Worm (Caenorhabditis elegans) whole organism, L2 larva: Measurements from ENCODE around the gene Y57A10A.2.

Experiments
- C34F6.9 ChIP-seq: fragments of 150-350 bp; optimal IDR thresholded peaks from 2 replicates; lab custom pipeline; 2014; ENCODE audit warnings: missing biosample characterization, missing genetic modification characterization
- F13H6.1 ChIP-seq: sonication (generic microtip); optimal IDR thresholded peaks from 2 replicates; lab custom pipeline; 2016; ENCODE audit warnings: missing genetic modification characterization, missing compliant biosample characterization
- R02D3.7 ChIP-seq: fragments of 150-350 bp; optimal IDR thresholded peaks from 2 replicates; lab custom pipeline; 2014; ENCODE audit warnings: missing biosample characterization, missing genetic modification characterization
- alr-1 ChIP-seq: fragments of 150-350 bp; optimal IDR thresholded peaks from 2 replicates; lab custom pipeline; 2014; ENCODE audit warnings: missing biosample characterization, missing genetic modification characterization
- ama-1 ChIP-seq: fragments of 150-350 bp; optimal IDR thresholded peaks from 2 replicates; lab custom pipeline; 2018; ENCODE audit warnings: inconsistent platforms
- blmp-1 ChIP-seq: sonication (generic microtip); optimal IDR thresholded peaks from 2 replicates; lab custom pipeline; 2017; ENCODE audit warnings: missing genetic modification characterization, mild to moderate bottlenecking, missing compliant biosample characterization, antibody characterized with exemption, moderate library complexity; ENCODE audit not compliant: insufficient read depth
- ceh-16 ChIP-seq: fragments of 150-350 bp; optimal IDR thresholded peaks from 2 replicates; lab custom pipeline; 2014; ENCODE audit warnings: missing biosample characterization, missing genetic modification characterization
- ceh-82 ChIP-seq: fragments of 150-350 bp; optimal IDR thresholded peaks from 2 replicates; lab custom pipeline; 2014; ENCODE audit warnings: missing biosample characterization, missing genetic modification characterization
- crh-2 ChIP-seq: sonication (generic microtip); optimal IDR thresholded peaks from 2 replicates; lab custom pipeline; 2017; ENCODE audit warnings: missing biosample characterization, missing genetic modification characterization
- egl-27 ChIP-seq: sonication (generic microtip); optimal IDR thresholded peaks from 3 replicates; lab custom pipeline; 2017; ENCODE audit warnings: missing biosample characterization, missing genetic modification reagents, missing genetic modification characterization
- elt-3 ChIP-seq: sonication (generic microtip); optimal IDR thresholded peaks from 2 replicates; lab custom pipeline; 2017; ENCODE audit warnings: missing biosample characterization, missing genetic modification characterization
- fos-1 ChIP-seq: fragments of 150-350 bp; optimal IDR thresholded peaks from 2 replicates; lab custom pipeline; 2014; ENCODE audit warnings: missing biosample characterization, missing genetic modification characterization
- gmeb-1 ChIP-seq: fragments of 150-350 bp; optimal IDR thresholded peaks from 2 replicates; lab custom pipeline; 2014; ENCODE audit warnings: missing biosample characterization, missing genetic modification characterization
- lin-11 ChIP-seq: fragments of 150-350 bp; sonication (generic microtip); optimal IDR thresholded peaks from 2 replicates; lab custom pipeline; 2014; ENCODE audit warnings: missing biosample characterization, missing genetic modification characterization, inconsistent platforms, mixed read lengths
- lin-13 ChIP-seq: fragments of 150-350 bp; optimal IDR thresholded peaks from 2 replicates; lab custom pipeline; 2014; ENCODE audit warnings: missing biosample characterization, missing genetic modification reagents, missing genetic modification characterization
- lin-39 ChIP-seq: fragments of 150-350 bp; optimal IDR thresholded peaks from 2 replicates; lab custom pipeline; 2014; ENCODE audit warnings: missing biosample characterization, missing genetic modification reagents, missing genetic modification characterization
- lsy-2 ChIP-seq, 2 experiments: fragments of 150-350 bp in 1 of 2; sonication (generic microtip) in 1 of 2; optimal IDR thresholded peaks; 2 replicates each; lab custom pipeline; 2014 to 2017; ENCODE audit warnings: missing biosample characterization in 2 of 2, missing genetic modification characterization in 2 of 2
- mab-5 ChIP-seq: fragments of 150-350 bp; optimal IDR thresholded peaks from 2 replicates; lab custom pipeline; 2014; ENCODE audit warnings: missing biosample characterization, missing genetic modification characterization
- mbf-1 ChIP-seq: sonication (generic microtip); optimal IDR thresholded peaks from 2 replicates; lab custom pipeline; 2017; ENCODE audit warnings: missing biosample characterization, missing genetic modification characterization
- mdl-1 ChIP-seq, 2 experiments: fragments of 150-350 bp in 1 of 2; sonication (generic microtip) in 1 of 2; optimal IDR thresholded peaks; 2 replicates each; lab custom pipeline; 2017; ENCODE audit warnings: missing biosample characterization in 2 of 2, missing genetic modification characterization in 2 of 2
- nhr-10 ChIP-seq: sonication (generic microtip); optimal IDR thresholded peaks from 2 replicates; lab custom pipeline; 2017; ENCODE audit warnings: missing biosample characterization, missing genetic modification characterization
- nhr-11 ChIP-seq: fragments of 150-350 bp; optimal IDR thresholded peaks from 2 replicates; lab custom pipeline; 2014; ENCODE audit warnings: missing biosample characterization, missing genetic modification characterization
- nhr-12 ChIP-seq: fragments of 150-350 bp; optimal IDR thresholded peaks from 2 replicates; lab custom pipeline; 2014; ENCODE audit warnings: missing biosample characterization, missing genetic modification characterization
- nhr-129 ChIP-seq: fragments of 150-350 bp; optimal IDR thresholded peaks from 2 replicates; lab custom pipeline; 2014; ENCODE audit warnings: missing biosample characterization, missing genetic modification characterization
- nhr-21 ChIP-seq: fragments of 150-350 bp; optimal IDR thresholded peaks from 2 replicates; lab custom pipeline; 2014; ENCODE audit warnings: missing biosample characterization, missing genetic modification characterization
- nhr-23 ChIP-seq: fragments of 150-350 bp; optimal IDR thresholded peaks from 2 replicates; lab custom pipeline; 2014; ENCODE audit warnings: missing biosample characterization, missing genetic modification reagents, missing genetic modification characterization
- nhr-237 ChIP-seq: fragments of 150-350 bp; optimal IDR thresholded peaks from 2 replicates; lab custom pipeline; 2014; ENCODE audit warnings: missing biosample characterization, missing genetic modification characterization
- nhr-25 ChIP-seq: fragments of 150-350 bp; sonication (generic microtip); optimal IDR thresholded peaks from 3 replicates; lab custom pipeline; 2014; ENCODE audit warnings: missing biosample characterization, missing genetic modification characterization
- nhr-6 ChIP-seq: fragments of 150-350 bp; optimal IDR thresholded peaks from 2 replicates; lab custom pipeline; 2014; ENCODE audit warnings: missing biosample characterization, missing genetic modification characterization
- sem-4 ChIP-seq: fragments of 150-350 bp; optimal IDR thresholded peaks from 2 replicates; lab custom pipeline; 2014; ENCODE audit warnings: missing biosample characterization, missing genetic modification reagents, missing genetic modification characterization
- skn-1 ChIP-seq: sonication (generic microtip); optimal IDR thresholded peaks from 2 replicates; lab custom pipeline; 2017; ENCODE audit warnings: missing biosample characterization, missing genetic modification characterization
- sma-3 ChIP-seq: sonication (generic microtip); optimal IDR thresholded peaks from 2 replicates; lab custom pipeline; 2016; ENCODE audit warnings: missing genetic modification reagents, missing genetic modification characterization, missing compliant biosample characterization
- sma-9 ChIP-seq, 2 experiments: fragments of 150-350 bp in 1 of 2; sonication (generic microtip) in 1 of 2; optimal IDR thresholded peaks; 2 replicates each; lab custom pipeline; 2014 to 2016; ENCODE audit warnings: missing genetic modification characterization in 2 of 2, mild to moderate bottlenecking in 1 of 2, missing biosample characterization in 1 of 2, missing compliant biosample characterization in 1 of 2, missing genetic modification reagents in 1 of 2, moderate library complexity in 1 of 2
- snpc-4 ChIP-seq: fragments of 150-350 bp; optimal IDR thresholded peaks from 2 replicates; lab custom pipeline; 2014; ENCODE audit warnings: missing biosample characterization, missing genetic modification characterization
- unc-55 ChIP-seq: fragments of 150-350 bp; sonication (generic microtip); optimal IDR thresholded peaks from 3 replicates; lab custom pipeline; 2014; ENCODE audit warnings: missing biosample characterization, missing genetic modification reagents, missing genetic modification characterization
- unc-62 ChIP-seq: fragments of 150-350 bp; optimal IDR thresholded peaks from 2 replicates; lab custom pipeline; 2014; ENCODE audit warnings: missing biosample characterization, missing genetic modification reagents, missing genetic modification characterization
- ztf-1 ChIP-seq: fragments of 200-800 bp; sonication (Bioruptor generic); conservative IDR thresholded peaks from 2 replicates; pipeline ENCODE4 v1.3.6; 2022; ENCODE audit warnings: missing genetic modification characterization, missing compliant biosample characterization
- ztf-4 ChIP-seq: fragments of 150-350 bp; optimal IDR thresholded peaks from 2 replicates; lab custom pipeline; 2014; ENCODE audit warnings: missing biosample characterization, missing genetic modification characterization

Y57A10A.2 gene

DNA sequence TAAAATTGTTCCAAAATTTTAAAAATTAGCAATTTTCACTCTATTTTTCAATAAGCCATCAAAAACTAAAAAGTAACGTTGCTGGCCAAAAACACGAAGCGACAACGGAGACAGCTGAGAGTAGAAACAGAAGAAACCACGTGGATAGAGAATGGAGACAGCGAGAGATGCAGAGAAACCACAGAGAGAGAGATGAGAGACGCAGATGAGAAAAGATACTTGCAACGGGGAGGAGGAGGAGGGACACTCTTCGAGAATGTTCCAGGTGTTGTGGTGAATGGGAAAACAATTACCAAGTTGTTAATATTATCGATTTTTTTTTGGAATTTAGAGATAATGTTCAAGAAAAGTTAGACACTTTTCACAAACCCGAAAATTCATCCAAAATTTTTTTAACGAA is 45.1 kb upstream of the Y57A10A.2 start (continued):
- no peak for TF ChIP-seq alr-1 (tag; lab: Kevin White, UChicago)
- TF ChIP-seq mab-5 (tag; lab: Kevin White, UChicago): peak; percentile 85
- TF ChIP-seq skn-1: peak; percentile 71
- TF ChIP-seq crh-2 (tag; lab: Kevin White, UChicago): peak; percentile 99
- no peak for TF ChIP-seq nhr-11 (tag; lab: Kevin White, UChicago)
- TF ChIP-seq snpc-4: peak; percentile 86
- TF ChIP-seq nhr-23 (tag; lab: Kevin White, UChicago): no peak
- TF ChIP-seq nhr-12 (tag; lab: Kevin White, UChicago): peak; percentile 32
- TF ChIP-seq nhr-6 (tag; lab: Kevin White, UChicago): peak; percentile 94

- TF ChIP-seq sem-4 (tag; lab: Kevin White, UChicago) (peak; percentile 22), egl-27 (peak; percentile 56), nhr-129 (tag; lab: Kevin White, UChicago) (peak; percentile 62), nhr-6 (tag; lab: Kevin White, UChicago) (peak; percentile 35), alr-1 (tag; lab: Kevin White, UChicago) (no peak), ztf-4 (no peak), snpc-4 (peak; percentile 64), unc-55 (GFP tag; lab: Kevin White, UChicago) (peak; percentile 93), sma-3 (peak; percentile 18), ceh-82 (no peak), sma-9 (GFP tag; optimal IDR thresholded peaks at IDR 0.05; lab: Kevin White, UChicago) (no peak), sma-9 (tag; optimal IDR thresholded peaks at IDR 0.05; lab: Kevin White, UChicago) (no peak), ama-1 (lab: Kevin White, UChicago) (no peak), crh-2 (tag; lab: Kevin White, UChicago) (peak; percentile 68), skn-1 (no peak), blmp-1 (tag; lab: Kevin White, UChicago) (no peak), lin-39 (no peak), ztf-1 (GFP tag; lab: Robert Waterston, UW) (no peak), C34F6.9 (tag; lab: Kevin White, UChicago) (peak; percentile 90), R02D3.7 (tag; lab: Kevin White, UChicago) (peak; percentile 25), nhr-10 (no peak), nhr-25 (tag; lab: Kevin White, UChicago) (peak; percentile 32), mdl-1 (tag; optimal IDR thresholded peaks at IDR 0.05; lab: Kevin White, UChicago) (peak in 1 of 2 experiments; percentile 57), elt-3 (no peak), mab-5 (tag; lab: Kevin White, UChicago) (peak; percentile 28), nhr-21 (tag; lab: Kevin White, UChicago) (peak; percentile 35), nhr-12 (tag; lab: Kevin White, UChicago) (no peak), F13H6.1 (tag; lab: Kevin White, UChicago) (peak; percentile 34), fos-1 (tag; lab: Kevin White, UChicago) (peak; percentile 8), gmeb-1 (tag; lab: Kevin White, UChicago) (peak; percentile 96), lsy-2 (tag; optimal IDR thresholded peaks at IDR 0.05; lab: Kevin White, UChicago) (peak; percentile 72 to 83), lin-13 (peak; percentile 69), lin-11 (tag; lab: Kevin White, UChicago) (no peak)
Measured at ce11 chrII:12107840-12108239, 39.6 kb upstream of the Y57A10A.2 start, which contains the start of gene Y17G7B.18. Gene Y17G7B.18, minus strand, starts transcription at chrII:12107857.

DNA sequence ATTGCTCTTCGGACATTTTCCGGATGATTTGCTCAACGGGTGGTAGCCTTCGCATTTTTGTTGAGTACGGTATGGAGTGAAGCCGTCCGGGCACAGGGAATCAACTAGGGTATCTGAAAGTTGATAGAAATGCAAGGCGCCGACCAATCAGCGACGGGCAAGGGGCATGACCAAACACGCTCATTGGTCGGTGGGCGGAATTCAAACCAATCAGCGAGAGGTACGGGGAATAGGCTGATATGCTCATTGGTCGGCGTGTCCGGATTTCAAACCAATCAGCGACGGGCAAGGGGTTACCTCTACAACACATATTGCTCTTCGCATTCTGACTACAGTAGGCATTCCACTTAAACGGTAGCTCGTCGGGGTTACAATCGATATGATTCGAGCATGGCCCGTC is 38.6 kb upstream of the Y57A10A.2 start:
- TF ChIP-seq nhr-237 (no peak), F13H6.1 (tag; lab: Kevin White, UChicago) (no peak), sma-9 (GFP tag; optimal IDR thresholded peaks at IDR 0.05; lab: Kevin White, UChicago) (no peak), sma-9 (tag; optimal IDR thresholded peaks at IDR 0.05; lab: Kevin White, UChicago) (no peak), skn-1 (no peak), sem-4 (tag; lab: Kevin White, UChicago) (no peak), unc-62 (GFP tag; lab: Kevin White, UChicago) (no peak), mbf-1 (tag; lab: Kevin White, UChicago) (no peak), nhr-23 (tag; lab: Kevin White, UChicago) (no peak), nhr-6 (tag; lab: Kevin White, UChicago) (no peak), fos-1 (tag; lab: Kevin White, UChicago) (no peak), nhr-21 (tag; lab: Kevin White, UChicago) (no peak), nhr-25 (tag; lab: Kevin White, UChicago) (no peak), egl-27 (no peak), ceh-16 (tag; lab: Kevin White, UChicago) (no peak), nhr-129 (tag; lab: Kevin White, UChicago) (no peak), C34F6.9 (tag; lab: Kevin White, UChicago) (no peak), nhr-12 (tag; lab: Kevin White, UChicago) (no peak)
